Worm (Caenorhabditis elegans) whole organism, L3 larva: ENCODE data around the gene clk-2.

Experiments
- R02D3.7 ChIP-seq: fragments of 150-350 bp; optimal IDR thresholded peaks from 2 replicates; lab custom pipeline; 2014; ENCODE audit warnings: missing biosample characterization, missing genetic modification characterization
- aly-2 ChIP-seq: fragments of 150-350 bp; optimal IDR thresholded peaks from 2 replicates; lab custom pipeline; 2014; ENCODE audit warnings: missing biosample characterization, missing genetic modification characterization
- ceh-16 ChIP-seq: sonication (generic microtip); optimal IDR thresholded peaks from 2 replicates; lab custom pipeline; 2017; ENCODE audit warnings: missing biosample characterization, missing genetic modification characterization
- ceh-28 ChIP-seq: fragments of 150-350 bp; optimal IDR thresholded peaks from 2 replicates; lab custom pipeline; 2014; ENCODE audit warnings: missing biosample characterization, missing genetic modification reagents, missing genetic modification characterization
- ceh-82 ChIP-seq: fragments of 150-350 bp; optimal IDR thresholded peaks from 2 replicates; lab custom pipeline; 2014; ENCODE audit warnings: missing biosample characterization, missing genetic modification characterization
- daf-12 ChIP-seq: fragments of 150-350 bp; optimal IDR thresholded peaks from 2 replicates; lab custom pipeline; 2014; ENCODE audit warnings: missing biosample characterization, missing genetic modification reagents, missing genetic modification characterization
- egl-27 ChIP-seq: sonication (generic microtip); optimal IDR thresholded peaks from 4 replicates; lab custom pipeline; 2017; ENCODE audit warnings: missing biosample characterization, missing genetic modification reagents, missing genetic modification characterization
- egl-5 ChIP-seq: fragments of 150-350 bp; optimal IDR thresholded peaks from 2 replicates; lab custom pipeline; 2017; ENCODE audit warnings: missing biosample characterization, missing genetic modification reagents, missing genetic modification characterization, inconsistent platforms
- elt-1 ChIP-seq: fragments of 150-350 bp; optimal IDR thresholded peaks from 2 replicates; lab custom pipeline; 2014; ENCODE audit warnings: missing biosample characterization, missing genetic modification characterization
- elt-2 ChIP-seq: sonication (generic microtip); optimal IDR thresholded peaks from 2 replicates; lab custom pipeline; 2016; ENCODE audit warnings: missing genetic modification reagents, mild to moderate bottlenecking, missing genetic modification characterization, missing compliant biosample characterization
- elt-3 ChIP-seq, 3 experiments: fragments of 150-350 bp in 1 of 3; sonication (generic microtip) in 2 of 3; optimal IDR thresholded peaks; 2 replicates in 2 of 3; 4 replicates in 1 of 3; lab custom pipeline; 2014 to 2017; ENCODE audit warnings: missing biosample characterization in 3 of 3, missing genetic modification characterization in 3 of 3
- eor-1 ChIP-seq, 2 experiments: fragments of 150-350 bp; optimal IDR thresholded peaks; 2 replicates each; lab custom pipeline; 2014 to 2018; ENCODE audit warnings: missing biosample characterization in 2 of 2, missing genetic modification characterization in 2 of 2
- fkh-10 ChIP-seq: sonication (generic microtip); optimal IDR thresholded peaks from 2 replicates; lab custom pipeline; 2017; ENCODE audit warnings: missing biosample characterization, missing genetic modification reagents, missing genetic modification characterization
- fkh-2 ChIP-seq: fragments of 150-350 bp; optimal IDR thresholded peaks from 2 replicates; lab custom pipeline; 2014; ENCODE audit warnings: missing biosample characterization, missing genetic modification reagents, missing genetic modification characterization
- hmg-11 ChIP-seq: sonication (generic microtip); optimal IDR thresholded peaks from 2 replicates; lab custom pipeline; 2016; ENCODE audit warnings: missing genetic modification characterization, missing compliant biosample characterization
- lsy-12 ChIP-seq: sonication (generic microtip); optimal IDR thresholded peaks from 2 replicates; lab custom pipeline; 2016; ENCODE audit warnings: mild to moderate bottlenecking, missing genetic modification characterization, missing compliant biosample characterization
- mdl-1 ChIP-seq: fragments of 150-350 bp; optimal IDR thresholded peaks from 2 replicates; lab custom pipeline; 2014; ENCODE audit warnings: missing biosample characterization, missing genetic modification characterization
- nfya-1 ChIP-seq: sonication (generic microtip); optimal IDR thresholded peaks from 2 replicates; lab custom pipeline; 2017; ENCODE audit warnings: missing genetic modification characterization, mild to moderate bottlenecking, missing compliant biosample characterization, antibody characterized with exemption, moderate library complexity; ENCODE audit not compliant: insufficient read depth
- nhr-11 ChIP-seq: fragments of 150-350 bp; optimal IDR thresholded peaks from 2 replicates; lab custom pipeline; 2014; ENCODE audit warnings: missing biosample characterization, missing genetic modification characterization
- nhr-12 ChIP-seq: fragments of 150-350 bp; optimal IDR thresholded peaks from 2 replicates; lab custom pipeline; 2014; ENCODE audit warnings: missing biosample characterization, missing genetic modification characterization
- nhr-23 ChIP-seq: fragments of 150-350 bp; optimal IDR thresholded peaks from 2 replicates; lab custom pipeline; 2014; ENCODE audit warnings: missing biosample characterization, missing genetic modification reagents, missing genetic modification characterization
- nhr-237 ChIP-seq: fragments of 150-350 bp; optimal IDR thresholded peaks from 2 replicates; lab custom pipeline; 2014; ENCODE audit warnings: missing biosample characterization, missing genetic modification characterization
- nhr-25 ChIP-seq: sonication (generic microtip); optimal IDR thresholded peaks from 2 replicates; lab custom pipeline; 2017; ENCODE audit warnings: missing biosample characterization, missing genetic modification characterization
- nhr-28 ChIP-seq: fragments of 150-350 bp; optimal IDR thresholded peaks from 2 replicates; lab custom pipeline; 2014; ENCODE audit warnings: missing biosample characterization, missing genetic modification characterization
- nhr-67 ChIP-seq: fragments of 150-350 bp; optimal IDR thresholded peaks from 2 replicates; lab custom pipeline; 2014; ENCODE audit warnings: missing biosample characterization, missing genetic modification characterization
- nhr-76 ChIP-seq: fragments of 150-350 bp; sonication (generic microtip); optimal IDR thresholded peaks from 5 replicates; lab custom pipeline; 2014; ENCODE audit warnings: missing biosample characterization, missing genetic modification characterization
- nhr-77 ChIP-seq: fragments of 150-350 bp; optimal IDR thresholded peaks from 2 replicates; lab custom pipeline; 2014; ENCODE audit warnings: missing biosample characterization, missing genetic modification characterization
- pha-4 ChIP-seq: fragments of 150-350 bp; optimal IDR thresholded peaks from 2 replicates; lab custom pipeline; 2014; ENCODE audit warnings: missing biosample characterization, missing genetic modification reagents, missing genetic modification characterization
- sea-2 ChIP-seq: fragments of 150-350 bp; sonication (generic microtip); optimal IDR thresholded peaks from 4 replicates; lab custom pipeline; 2014; ENCODE audit warnings: missing biosample characterization, missing genetic modification reagents, missing genetic modification characterization
- snpc-4 ChIP-seq: fragments of 150-350 bp; optimal IDR thresholded peaks from 2 replicates; lab custom pipeline; 2014; ENCODE audit warnings: missing biosample characterization, missing genetic modification characterization
- tbx-2 ChIP-seq: sonication (generic microtip); optimal IDR thresholded peaks from 2 replicates; lab custom pipeline; 2016; ENCODE audit warnings: mild to moderate bottlenecking, missing genetic modification characterization, missing compliant biosample characterization
- unc-39 ChIP-seq: sonication (generic microtip); optimal IDR thresholded peaks from 4 replicates; lab custom pipeline; 2017; ENCODE audit warnings: missing biosample characterization, missing genetic modification characterization
- unc-62 ChIP-seq: fragments of 150-350 bp; sonication (generic microtip); optimal IDR thresholded peaks from 4 replicates; lab custom pipeline; 2014; ENCODE audit warnings: missing biosample characterization, missing genetic modification reagents, missing genetic modification characterization
- ztf-11 ChIP-seq: fragments of 150-350 bp; optimal IDR thresholded peaks from 2 replicates; lab custom pipeline; 2014; ENCODE audit warnings: missing biosample characterization, missing genetic modification characterization

The clk-2 gene

DNA sequence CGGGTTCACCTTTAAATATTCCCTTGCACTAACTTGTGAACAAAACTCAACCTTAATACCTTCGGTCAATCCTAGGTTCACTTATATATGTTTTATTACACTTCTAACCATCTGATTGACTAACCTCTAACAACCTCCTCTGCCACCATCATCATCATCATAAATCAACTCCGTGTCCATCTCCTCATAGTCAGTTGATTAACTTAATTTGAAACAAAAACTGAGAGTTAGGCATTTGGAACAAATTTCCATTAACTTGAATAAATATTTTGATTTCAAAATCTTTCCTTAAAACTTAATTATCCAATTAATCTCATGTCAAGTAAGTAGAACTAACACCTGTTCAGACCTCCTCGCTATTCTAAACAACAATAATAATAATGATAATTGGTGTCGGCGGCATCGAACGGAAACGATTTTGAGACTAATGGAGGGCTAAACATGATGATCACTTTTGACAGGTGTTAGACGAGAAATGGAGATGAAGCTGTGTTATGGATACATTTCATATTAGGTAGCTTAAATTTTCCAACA is 35.4 kb upstream of the clk-2 start:
- no peak for TF ChIP-seq daf-12
- TF ChIP-seq egl-5 (tag; lab: Kevin White, UChicago) = no peak
- no peak for TF ChIP-seq nhr-67
- no peak for TF ChIP-seq nhr-11 (tag; lab: Kevin White, UChicago)
- TF ChIP-seq nhr-28 (tag; lab: Kevin White, UChicago) = no peak

DNA sequence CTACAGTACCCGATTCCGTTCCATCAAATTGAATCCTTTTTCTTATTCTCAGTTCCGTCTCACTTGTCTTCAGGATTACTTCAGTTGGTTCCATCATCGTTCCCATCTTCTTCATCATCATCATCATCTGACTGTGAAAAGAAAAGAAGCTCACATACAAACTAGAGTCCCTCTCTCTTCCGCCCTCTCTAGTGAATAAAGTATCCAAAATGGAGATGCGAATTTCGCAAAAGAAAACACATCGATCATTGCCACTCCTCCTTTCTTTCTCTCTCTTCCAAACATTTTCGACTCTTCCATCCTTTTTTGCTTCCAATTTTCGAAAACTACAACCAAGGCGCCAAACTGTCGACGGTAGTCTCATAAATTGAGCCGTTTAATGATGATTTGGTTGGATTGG is 34.5 kb upstream of the clk-2 start:
- TF ChIP-seq nfya-1 (tag; lab: Kevin White, UChicago) = peak; percentile 37
- peak; percentile 63 for TF ChIP-seq unc-62 (GFP tag; lab: Kevin White, UChicago)
- no peak for TF ChIP-seq fkh-10

DNA sequence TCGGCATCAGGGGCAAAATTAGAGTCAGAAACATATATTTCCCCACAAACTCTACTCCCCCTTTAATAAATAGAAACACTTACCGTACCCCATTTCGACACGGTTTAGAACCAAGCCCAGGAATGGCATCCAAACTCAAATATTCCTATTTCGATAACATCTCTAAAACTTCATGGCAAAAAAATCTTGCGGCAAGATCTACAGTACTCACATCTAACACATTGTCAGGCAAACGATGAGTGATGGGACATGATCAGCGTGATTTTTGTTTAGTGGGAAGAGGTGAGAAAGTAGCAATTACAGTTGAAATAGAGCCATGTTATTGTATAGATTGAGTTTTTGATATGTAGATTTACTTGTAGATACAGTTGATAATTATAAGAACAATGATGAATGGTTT is 32.7 kb upstream of the clk-2 start:
- peak; percentile 87 for TF ChIP-seq elt-1 (tag; lab: Kevin White, UChicago)
- no peak for TF ChIP-seq elt-3 (tag; optimal IDR thresholded peaks at IDR 0.05; lab: Kevin White, UChicago)
- no peak for TF ChIP-seq fkh-2 (tag; lab: Kevin White, UChicago)
- TF ChIP-seq nhr-25 = peak; percentile 21

DNA sequence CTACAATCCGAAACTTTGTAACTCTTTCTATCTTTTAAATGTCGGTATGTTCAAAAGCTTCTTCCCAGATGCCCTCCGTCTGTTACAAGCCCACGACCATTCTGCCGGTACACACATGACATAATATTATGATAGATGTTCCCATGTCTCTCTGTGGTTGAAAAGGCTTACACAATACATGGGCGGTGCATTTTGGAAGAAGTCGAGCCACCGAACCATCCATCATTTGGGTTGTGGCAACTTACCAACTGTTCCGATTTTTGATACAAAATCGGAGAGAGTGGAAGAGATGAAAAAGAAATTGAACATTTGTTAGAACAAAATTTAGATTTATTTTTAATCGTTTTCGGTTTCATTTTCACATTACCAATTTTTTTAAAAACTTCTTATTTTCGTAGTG is 30.6 kb upstream of the clk-2 start:
- peak; percentile 28 for TF ChIP-seq nfya-1 (tag; lab: Kevin White, UChicago)
- TF ChIP-seq nhr-23 = no peak
- no peak for TF ChIP-seq ceh-16 (tag; lab: Kevin White, UChicago)
- no peak for TF ChIP-seq ztf-11
- TF ChIP-seq elt-1 (tag; lab: Kevin White, UChicago) = no peak
- TF ChIP-seq unc-62 (GFP tag; lab: Kevin White, UChicago) = peak; percentile 59

DNA sequence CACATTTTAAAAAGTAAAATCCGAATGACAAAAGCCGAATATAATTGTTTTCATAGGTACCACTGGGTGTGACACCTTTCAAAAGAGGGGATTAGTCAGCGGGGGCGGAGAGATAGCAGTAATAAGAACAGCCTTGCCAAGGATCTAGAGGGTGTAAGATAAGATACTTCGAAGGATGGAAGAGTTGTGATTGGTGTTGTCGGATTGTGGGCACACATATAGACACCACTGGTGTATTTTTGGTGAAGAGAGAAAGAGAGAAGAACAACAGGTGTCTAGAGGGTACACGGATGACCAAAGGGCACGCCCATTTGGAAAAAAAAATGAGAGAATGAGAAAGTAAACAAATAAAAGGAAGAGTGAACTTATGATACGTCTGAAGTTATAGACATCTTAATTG is 26.9 kb upstream of the clk-2 start:
- no peak for TF ChIP-seq eor-1 (tag; optimal IDR thresholded peaks at IDR 0.05; lab: Kevin White, UChicago)
- TF ChIP-seq nhr-25 = no peak
- no peak for TF ChIP-seq mdl-1
- no peak for TF ChIP-seq elt-2 (tag; lab: Kevin White, UChicago)
- no peak for TF ChIP-seq ceh-82 (tag; lab: Kevin White, UChicago)
- no peak for TF ChIP-seq egl-27 (tag; lab: Kevin White, UChicago)

DNA sequence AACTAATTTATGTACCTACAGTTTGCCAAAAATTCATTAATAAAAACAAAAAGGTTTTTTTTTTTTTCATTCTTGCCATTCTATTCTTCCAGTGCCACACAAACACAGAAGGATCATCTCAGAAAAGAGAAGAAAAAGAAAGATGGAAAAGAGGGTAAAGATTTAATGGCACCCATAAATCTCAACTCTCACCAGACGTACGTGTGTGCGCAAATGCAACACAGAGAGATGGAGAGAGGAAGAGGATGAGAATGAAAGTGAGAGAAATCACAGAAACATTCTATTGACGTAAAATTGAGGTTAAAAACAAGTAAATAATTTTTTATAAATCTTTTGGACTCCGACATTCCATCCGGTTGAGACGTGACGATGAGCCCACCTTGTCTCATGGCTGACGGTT is 25.9 kb upstream of the clk-2 start:
- TF ChIP-seq aly-2 (tag; lab: Kevin White, UChicago) (no peak), fkh-10 (no peak), mdl-1 (no peak), nhr-12 (tag; lab: Kevin White, UChicago) (no peak), nhr-77 (tag; lab: Kevin White, UChicago) (no peak), pha-4 (tag; lab: Kevin White, UChicago) (no peak), nfya-1 (tag; lab: Kevin White, UChicago) (peak; percentile 46), ceh-28 (tag; lab: Kevin White, UChicago) (no peak), egl-5 (tag; lab: Kevin White, UChicago) (peak; percentile 89), snpc-4 (no peak)
- TF ChIP-seq, all 47 proteins: peak for 2

DNA sequence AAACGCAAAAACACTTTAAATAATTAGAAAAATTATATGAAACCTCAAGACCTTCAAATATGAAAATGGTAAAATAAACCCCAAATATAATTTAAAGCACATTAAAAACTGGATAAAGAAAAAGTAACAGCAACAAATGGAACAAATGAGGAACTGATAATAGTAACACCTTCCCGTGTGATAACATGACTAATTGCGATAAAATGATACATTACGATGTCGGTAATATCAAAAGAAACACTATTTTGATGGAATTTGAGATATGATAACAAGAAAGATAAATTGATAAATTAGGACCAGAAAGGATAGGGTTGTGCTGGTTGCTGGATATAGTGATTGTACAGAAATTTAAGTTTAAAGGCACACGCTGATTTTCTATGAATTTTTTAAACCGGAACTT is 23.7 kb upstream of the clk-2 start:
- no peak for TF ChIP-seq sea-2
- no peak for TF ChIP-seq unc-39 (tag; lab: Kevin White, UChicago)
- TF ChIP-seq nhr-28 (tag; lab: Kevin White, UChicago) = no peak
- no peak for TF ChIP-seq fkh-2 (tag; lab: Kevin White, UChicago)
- TF ChIP-seq nhr-76 (tag; lab: Kevin White, UChicago) = no peak
- no peak for TF ChIP-seq nhr-11 (tag; lab: Kevin White, UChicago)
- no peak for TF ChIP-seq elt-2 (tag; lab: Kevin White, UChicago)
- TF ChIP-seq R02D3.7 = no peak
- no peak for TF ChIP-seq nhr-12 (tag; lab: Kevin White, UChicago)
- TF ChIP-seq tbx-2 (tag; lab: Kevin White, UChicago) = no peak
- no peak for TF ChIP-seq egl-5 (tag; lab: Kevin White, UChicago)
- TF ChIP-seq ceh-16 (tag; lab: Kevin White, UChicago) = no peak
- no peak for TF ChIP-seq hmg-11 (tag; lab: Kevin White, UChicago)
- no peak for TF ChIP-seq nhr-237 (tag; lab: Kevin White, UChicago)
- TF ChIP-seq elt-1 (tag; lab: Kevin White, UChicago) = no peak
- no peak for TF ChIP-seq lsy-12
- TF ChIP-seq unc-62 (GFP tag; lab: Kevin White, UChicago) = no peak
